Worm (Caenorhabditis elegans) whole organism, young adult: Measurements from ENCODE around the gene F53F4.7.

Experiments
- D2030.7 ChIP-seq: fragments of 200-800 bp; sonication (Bioruptor generic); IDR thresholded peaks from 2 replicates; pipeline ENCODE4 v1.3.6; 2022; ENCODE audit warnings: missing genetic modification reagents, missing genetic modification characterization, missing compliant biosample characterization
- K12H6.12 ChIP-seq: fragments of 200-800 bp; sonication (Bioruptor generic); optimal IDR thresholded peaks from 2 replicates; lab custom pipeline; 2018; ENCODE audit warnings: mild to moderate bottlenecking, missing genetic modification characterization, missing compliant biosample characterization
- Y53F4B.3 ChIP-seq: fragments of 200-800 bp; sonication (Bioruptor generic); IDR thresholded peaks from 2 replicates; pipeline ENCODE4 v1.3.6; 2022; ENCODE audit warnings: missing genetic modification reagents, missing genetic modification characterization, missing compliant biosample characterization
- Y95B8A.8 ChIP-seq: fragments of 200-800 bp; sonication (Bioruptor generic); IDR thresholded peaks from 2 replicates; pipeline ENCODE4 v1.3.6; 2022; ENCODE audit warnings: missing genetic modification reagents, missing genetic modification characterization, missing compliant biosample characterization
- akir-1 ChIP-seq: fragments of 200-800 bp; sonication (Bioruptor generic); optimal IDR thresholded peaks from 2 replicates; lab custom pipeline; 2018; ENCODE audit warnings: mild to moderate bottlenecking, missing genetic modification characterization, moderate library complexity, missing compliant biosample characterization
- ama-1 ChIP-seq, 3 experiments: fragments of 150-350 bp in 1 of 3; sonication (generic microtip) in 2 of 3; optimal IDR thresholded peaks; 2 replicates each; lab custom pipeline; 2014 to 2018; ENCODE audit warnings: missing biosample characterization in 2 of 3, missing genetic modification characterization in 2 of 3, missing genetic modification reagents in 2 of 3
- attf-3 ChIP-seq: fragments of 200-800 bp; sonication (Bioruptor generic); conservative IDR thresholded peaks from 2 replicates; pipeline ENCODE4 v1.3.6; 2022; ENCODE audit warnings: missing genetic modification reagents, missing genetic modification characterization, missing compliant biosample characterization
- ccch-3 ChIP-seq: fragments of 200-800 bp; sonication (Bioruptor generic); optimal IDR thresholded peaks from 2 replicates; lab custom pipeline; 2018; ENCODE audit warnings: mild to moderate bottlenecking, missing genetic modification characterization, missing compliant biosample characterization
- ceh-58 ChIP-seq: fragments of 200-800 bp; sonication (Bioruptor generic); IDR thresholded peaks from 2 replicates; pipeline ENCODE4 v1.3.6; 2022; ENCODE audit warnings: missing genetic modification characterization, missing compliant biosample characterization
- dpl-1 ChIP-seq: fragments of 150-350 bp; optimal IDR thresholded peaks from 2 replicates; lab custom pipeline; 2014; ENCODE audit warnings: missing biosample characterization, missing genetic modification reagents, missing genetic modification characterization
- ets-4 ChIP-seq: fragments of 200-800 bp; sonication (Bioruptor generic); optimal IDR thresholded peaks from 2 replicates; lab custom pipeline; 2018; ENCODE audit warnings: mild to moderate bottlenecking, missing genetic modification characterization, missing compliant biosample characterization
- gei-17 ChIP-seq: fragments of 200-800 bp; sonication (Bioruptor generic); optimal IDR thresholded peaks from 2 replicates; lab custom pipeline; 2018; ENCODE audit warnings: mild to moderate bottlenecking, missing genetic modification characterization, missing compliant biosample characterization
- hlh-26 ChIP-seq: fragments of 200-800 bp; sonication (Bioruptor generic); conservative IDR thresholded peaks from 2 replicates; pipeline ENCODE4 v1.3.6; 2022; ENCODE audit warnings: missing genetic modification reagents, missing genetic modification characterization, missing compliant biosample characterization
- hsf-1 ChIP-seq: fragments of 200-800 bp; sonication (Bioruptor generic); IDR thresholded peaks from 2 replicates; pipeline ENCODE4 v1.3.6; 2022; ENCODE audit warnings: missing genetic modification reagents, missing genetic modification characterization, missing compliant biosample characterization
- let-526 ChIP-seq: fragments of 200-800 bp; sonication (Bioruptor generic); IDR thresholded peaks from 2 replicates; pipeline ENCODE4 v1.3.6; 2022; ENCODE audit warnings: missing genetic modification reagents, missing genetic modification characterization, missing compliant biosample characterization
- lin-35 ChIP-seq, 3 experiments: fragments of 150-350 bp in 2 of 3; sonication (generic microtip) in 1 of 3; optimal IDR thresholded peaks; 2 replicates each; lab custom pipeline; 2014 to 2018; ENCODE audit warnings: missing biosample characterization in 3 of 3, missing genetic modification characterization in 3 of 3, missing genetic modification reagents in 3 of 3
- lin-40 ChIP-seq: sonication (generic microtip); optimal IDR thresholded peaks from 2 replicates; lab custom pipeline; 2016; ENCODE audit warnings: missing genetic modification characterization, mild to moderate bottlenecking, missing compliant biosample characterization, missing genotype, missing genetic modification reagents
- lsy-27 ChIP-seq: sonication (generic microtip); optimal IDR thresholded peaks from 2 replicates; lab custom pipeline; 2017; ENCODE audit warnings: missing genetic modification characterization, mild to moderate bottlenecking, missing compliant biosample characterization, antibody characterized with exemption, missing genotype, borderline replicate concordance; ENCODE audit not compliant: insufficient read depth
- madf-3 ChIP-seq: fragments of 200-800 bp; sonication (Bioruptor generic); IDR thresholded peaks from 2 replicates; pipeline ENCODE4 v1.3.6; 2022; ENCODE audit warnings: missing genetic modification reagents, missing genetic modification characterization, missing compliant biosample characterization
- mcd-1 ChIP-seq: fragments of 200-800 bp; sonication (Bioruptor generic); IDR thresholded peaks from 2 replicates; pipeline ENCODE4 v1.3.6; 2022; ENCODE audit warnings: missing genetic modification reagents, missing genetic modification characterization, missing compliant biosample characterization
- mxl-1 ChIP-seq: sonication (generic microtip); optimal IDR thresholded peaks from 2 replicates; lab custom pipeline; 2016; ENCODE audit warnings: missing genetic modification characterization, missing compliant biosample characterization
- nfya-2 ChIP-seq: fragments of 200-800 bp; sonication (Bioruptor generic); IDR thresholded peaks from 2 replicates; pipeline ENCODE4 v1.3.6; 2022; ENCODE audit warnings: missing genetic modification reagents, missing genetic modification characterization, missing compliant biosample characterization
- nhr-179 ChIP-seq: sonication (generic microtip); optimal IDR thresholded peaks from 2 replicates; lab custom pipeline; 2016; ENCODE audit warnings: mild to moderate bottlenecking, missing genetic modification characterization, missing compliant biosample characterization
- nhr-80 ChIP-seq: sonication (generic microtip); optimal IDR thresholded peaks from 2 replicates; lab custom pipeline; 2016; ENCODE audit warnings: missing genetic modification characterization, missing compliant biosample characterization
- rec-8 ChIP-seq, 2 experiments: sonication (generic microtip); optimal IDR thresholded peaks; 2 replicates each; lab custom pipeline; 2016; ENCODE audit warnings: mild to moderate bottlenecking in 2 of 2, missing genetic modification characterization in 2 of 2, missing genetic modification reagents in 2 of 2, missing genotype in 2 of 2, missing biosample characterization in 1 of 2, missing compliant biosample characterization in 1 of 2, moderate library complexity in 1 of 2
- repo-1 ChIP-seq: sonication (generic microtip); optimal IDR thresholded peaks from 2 replicates; lab custom pipeline; 2017; ENCODE audit warnings: mild to moderate bottlenecking, missing genetic modification characterization, missing compliant biosample characterization
- sea-2 ChIP-seq: fragments of 200-800 bp; sonication (Bioruptor generic); IDR thresholded peaks from 2 replicates; pipeline ENCODE4 v1.3.6; 2022; ENCODE audit warnings: missing genetic modification characterization, missing compliant biosample characterization
- snpc-3.4 ChIP-seq: sonication (generic microtip); optimal IDR thresholded peaks from 2 replicates; lab custom pipeline; 2017; ENCODE audit warnings: missing genetic modification characterization, mild to moderate bottlenecking, missing compliant biosample characterization, antibody characterized with exemption, moderate library complexity, missing genotype, missing genetic modification reagents
- sptf-2 ChIP-seq: fragments of 200-800 bp; sonication (Bioruptor generic); optimal IDR thresholded peaks from 2 replicates; lab custom pipeline; 2018; ENCODE audit warnings: mild to moderate bottlenecking, missing genetic modification characterization, missing compliant biosample characterization
- unc-62 ChIP-seq: fragments of 150-350 bp; optimal IDR thresholded peaks from 2 replicates; lab custom pipeline; 2014; ENCODE audit warnings: missing biosample characterization, missing genetic modification reagents, missing genetic modification characterization
- ztf-22 ChIP-seq: fragments of 200-800 bp; sonication (Bioruptor generic); optimal IDR thresholded peaks from 2 replicates; lab custom pipeline; 2018; ENCODE audit warnings: mild to moderate bottlenecking, missing genetic modification characterization, moderate library complexity, missing compliant biosample characterization
- ztf-26 ChIP-seq: sonication (generic microtip); optimal IDR thresholded peaks from 2 replicates; lab custom pipeline; 2017; ENCODE audit warnings: missing genetic modification characterization, missing compliant biosample characterization

The F53F4.7 gene

ce11 chrV:13645848-13646578 lies 32.2 kb upstream of the F53F4.7 start (continued):
- TF ChIP-seq nhr-179 (tag; lab: Kevin White, UChicago) (no peak), madf-3 (GFP tag; lab: Robert Waterston, UW) (peak; percentile 81), ceh-58 (GFP tag; lab: Robert Waterston, UW) (0 out of 2 replicates have a peak, but pooled peaks have one; percentile 4), nfya-2 (0 out of 2 replicates have a peak, but pooled peaks have one; percentile 71), repo-1 (no peak), lsy-27 (tag; lab: Kevin White, UChicago) (no peak), attf-3 (GFP tag; lab: Robert Waterston, UW) (peak; percentile 27; the same call in 1 of the 2 replicates), dpl-1 (GFP tag; lab: Kevin White, UChicago) (no peak), akir-1 (GFP tag; lab: Kevin White, UChicago) (peak; percentile 90), let-526 (GFP tag; lab: Robert Waterston, UW) (no peak; the same call in 1 of the 2 replicates), ztf-22 (no peak), D2030.7 (peak; percentile 30), hsf-1 (peak; percentile 12; the same call in 1 of the 2 replicates)

- no peak for TF ChIP-seq K12H6.12
- peak; percentile 21 for TF ChIP-seq ets-4 (GFP tag; lab: Kevin White, UChicago)
- peak; percentile 68 for TF ChIP-seq nhr-80 (tag; lab: Kevin White, UChicago)
Measured at ce11 chrV:13638040-13638439, 24.3 kb upstream of the F53F4.7 start.

- no peak for TF ChIP-seq snpc-3.4 (tag; lab: Kevin White, UChicago)
- TF ChIP-seq Y95B8A.8 (GFP tag; lab: Robert Waterston, UW) = no peak
- no peak for TF ChIP-seq ccch-3 (GFP tag; lab: Kevin White, UChicago)
- no peak for TF ChIP-seq lin-40
- TF ChIP-seq Y53F4B.3 (GFP tag; lab: Robert Waterston, UW) = no peak
- TF ChIP-seq ztf-26 (tag; lab: Kevin White, UChicago) = no peak
- TF ChIP-seq lin-35 (GFP tag; optimal IDR thresholded peaks at IDR 0.05; lab: Kevin White, UChicago) = no peak
- TF ChIP-seq D2030.7 = no peak
- no peak for TF ChIP-seq ama-1 (optimal IDR thresholded peaks at IDR 0.05; lab: Kevin White, UChicago)
- no peak for TF ChIP-seq ama-1 (GFP tag; optimal IDR thresholded peaks at IDR 0.05; lab: Kevin White, UChicago)
Measured at ce11 chrV:13636411-13636810, 22.6 kb upstream of the F53F4.7 start.

ce11 chrV:13634149-13634548 lies 20.4 kb upstream of the F53F4.7 start, which contains the start of gene H37A05.2:
Gene H37A05.2 (minus strand): TSS chrV:13634249.
- no peak for TF ChIP-seq sptf-2 (GFP tag; lab: Kevin White, UChicago)
- TF ChIP-seq rec-8 (tag; optimal IDR thresholded peaks at IDR 0.05; lab: Kevin White, UChicago) = no peak
- no peak for TF ChIP-seq lin-35 (GFP tag; optimal IDR thresholded peaks at IDR 0.05; lab: Kevin White, UChicago)
- TF ChIP-seq mxl-1 (tag; lab: Kevin White, UChicago) = no peak
- TF ChIP-seq mcd-1 = no peak
- TF ChIP-seq ztf-22 = no peak
- TF ChIP-seq gei-17 (GFP tag; lab: Kevin White, UChicago) = no peak
- no peak for TF ChIP-seq hlh-26 (GFP tag; lab: Robert Waterston, UW)
- TF ChIP-seq unc-62 (GFP tag; lab: Kevin White, UChicago) = no peak
- no peak for TF ChIP-seq sea-2 (GFP tag; lab: Robert Waterston, UW)
